Fruit fly (Drosophila melanogaster) whole organism, embryonic: Measurements from ENCODE around the gene QIL1.

Experiments used
- CG16815 ChIP-seq: fragments of 200-800 bp; sonication (Bioruptor generic); optimal IDR thresholded peaks from 3 replicates; lab custom pipeline; 2017; ENCODE audit warnings: missing biosample characterization, mild to moderate bottlenecking, missing genetic modification characterization
- CG1792 ChIP-seq: fragments of 200-800 bp; sonication (Bioruptor generic); optimal IDR thresholded peaks from 2 replicates; lab custom pipeline; 2016; ENCODE audit warnings: missing biosample characterization, missing genetic modification characterization
- CG2129 ChIP-seq: fragments of 200-800 bp; sonication (Bioruptor generic); IDR thresholded peaks from 2 replicates; pipeline ENCODE4 v1.3.6; 2022; ENCODE audit warnings: missing biosample characterization, missing genetic modification characterization; ENCODE audit not compliant: partially characterized antibody
- CG2202 ChIP-seq: fragments of 200-800 bp; sonication (Bioruptor generic); optimal IDR thresholded peaks from 2 replicates; lab custom pipeline; 2018; ENCODE audit warnings: missing biosample characterization, mild to moderate bottlenecking, missing genetic modification characterization
- CG34422 ChIP-seq: fragments of 200-800 bp; sonication (Bioruptor generic); IDR thresholded peaks from 3 replicates; pipeline ENCODE4 v1.3.6; 2022; ENCODE audit warnings: missing biosample characterization, missing genetic modification characterization
- CG6683 ChIP-seq: fragments of 200-800 bp; sonication (Bioruptor generic); optimal IDR thresholded peaks from 2 replicates; lab custom pipeline; 2017; ENCODE audit warnings: missing biosample characterization, mild to moderate bottlenecking, missing genetic modification characterization, missing genetic modification reagents
- Ets97D ChIP-seq: fragments of 200-800 bp; sonication (Bioruptor generic); optimal IDR thresholded peaks from 3 replicates; lab custom pipeline; 2016; ENCODE audit warnings: missing biosample characterization, missing genetic modification characterization
- dati ChIP-seq: fragments of 200-800 bp; sonication (Bioruptor generic); IDR thresholded peaks from 2 replicates; pipeline ENCODE4 v1.3.6; 2022; ENCODE audit warnings: missing biosample characterization, missing genetic modification characterization
- h ChIP-seq: fragments of >200 bp; optimal IDR thresholded peaks from 2 replicates; lab custom pipeline; 2017
- ttk ChIP-seq: fragments of 200-800 bp; sonication (Bioruptor generic); IDR thresholded peaks from 2 replicates; pipeline ENCODE4 v2.1.2; 2022; ENCODE audit warnings: missing biosample characterization, missing genetic modification characterization
- unpg ChIP-seq: fragments of 200-800 bp; sonication (Bioruptor generic); optimal IDR thresholded peaks from 3 replicates; lab custom pipeline; 2018; ENCODE audit warnings: missing biosample characterization, mild to moderate bottlenecking, missing genetic modification characterization, moderate library complexity

- TF ChIP-seq dati (GFP tag; lab: Robert Waterston, UW) (no peak), CG16815 (GFP tag; lab: Kevin White, UChicago) (no peak), h (lab: Kevin White, UChicago) (no peak), CG2129 (GFP tag; lab: Robert Waterston, UW) (no peak), CG1792 (GFP tag; lab: Kevin White, UChicago) (no peak), CG2202 (no peak), ttk (GFP tag; lab: Robert Waterston, UW) (no peak), Ets97D (GFP tag; lab: Kevin White, UChicago) (no peak), unpg (GFP tag; lab: Kevin White, UChicago) (no peak), CG34422 (GFP tag; lab: Robert Waterston, UW) (no peak), CG6683 (GFP tag; lab: Kevin White, UChicago) (no peak)
These were observed 24.1 kb upstream of the QIL1 start for dm6 chr3L:17441602-17442001.
